Worm (Caenorhabditis elegans) whole organism, dauer: ENCODE results near the gene Y57G11C.52.
"Not testable (repeated sequence)": the region's sequence is repeated elsewhere in the genome, so short reads cannot be mapped to it uniquely, and the experiment has no call there.

Experiments used
- unc-62 ChIP-seq: sonication (generic microtip); optimal IDR thresholded peaks from 2 replicates; lab custom pipeline; 2017; ENCODE audit warnings: missing biosample characterization, missing genetic modification reagents, missing genetic modification characterization

The Y57G11C.52 gene

ce11 chrIV:14853703-14854102 is at the start of gene Y57G11C.52:
Gene Y57G11C.52 (plus strand): TSS chrIV:14854003.
- TF ChIP-seq unc-62 (GFP tag; lab: Kevin White, UChicago): no peak

DNA sequence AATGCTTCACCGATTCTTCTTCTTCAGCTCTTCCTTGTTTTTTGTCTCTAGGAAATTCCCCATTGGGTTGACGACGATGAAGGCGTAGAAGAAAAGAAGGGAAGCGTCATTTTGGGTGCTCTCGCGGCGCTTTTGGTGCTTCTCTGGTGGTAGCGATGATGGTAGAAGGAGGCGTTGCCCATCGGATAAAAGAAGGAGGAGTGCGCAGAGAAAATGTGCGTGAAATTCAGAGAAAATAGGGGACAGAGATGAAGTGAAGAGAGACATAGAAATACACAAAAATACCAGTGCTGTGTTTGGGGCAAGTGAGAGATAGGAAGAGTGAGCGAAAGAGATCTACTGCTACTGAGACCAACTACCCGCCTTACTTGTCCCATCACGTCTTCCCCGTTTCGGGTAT is 46.9 kb upstream of the Y57G11C.52 start, which contains the start of gene oig-5:
TSS of gene oig-5 (plus strand) at position 301 of the 400 bp plus-strand sequence.
- no peak for TF ChIP-seq unc-62 (GFP tag; lab: Kevin White, UChicago)

- TF ChIP-seq unc-62 (GFP tag; lab: Kevin White, UChicago): no peak
Observed at ce11 chrIV:14816288-14816687, 37.5 kb upstream of the Y57G11C.52 start, which contains the start of gene Y57G11C.46. Gene Y57G11C.46 (minus strand): TSS chrIV:14816388.

DNA sequence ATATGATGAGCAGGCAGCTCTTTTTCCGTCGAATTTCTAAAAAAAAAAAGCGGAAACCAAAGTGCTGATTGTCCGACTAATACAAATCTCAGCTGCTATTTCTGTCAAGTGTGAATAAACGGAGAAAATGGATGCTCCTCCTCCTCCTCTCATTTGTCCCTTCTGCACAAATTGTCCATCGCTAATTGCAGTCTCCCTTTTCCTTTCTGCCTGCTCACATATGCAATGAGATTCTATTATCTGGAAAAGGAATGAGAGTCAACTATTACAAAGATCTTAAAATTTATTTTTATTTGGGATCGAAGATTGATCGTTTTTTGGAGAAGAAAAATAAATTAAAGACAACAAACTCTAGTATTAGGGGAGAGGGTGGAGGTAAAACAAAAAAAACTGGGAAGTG is 31.5 kb upstream of the Y57G11C.52 start:
- no peak for TF ChIP-seq unc-62 (GFP tag; lab: Kevin White, UChicago)

DNA sequence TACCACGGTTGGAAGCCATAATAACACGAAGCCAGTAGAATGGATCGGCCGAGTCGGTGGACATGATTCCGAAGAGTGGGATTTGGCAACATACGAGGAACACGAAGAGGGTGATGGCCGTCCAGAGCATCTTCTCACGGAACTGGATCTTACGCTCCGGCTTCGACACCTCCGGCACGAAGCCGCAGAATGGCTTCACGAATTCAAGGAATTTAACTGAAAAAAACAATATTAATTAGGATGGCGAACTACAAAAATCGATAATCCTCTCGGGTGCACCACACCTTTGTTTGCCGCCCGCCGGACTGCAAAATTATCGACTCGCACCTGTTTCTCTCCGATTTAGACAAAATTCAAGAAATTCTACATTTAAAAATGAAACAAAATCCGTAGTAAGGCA is 29.6 kb upstream of the Y57G11C.52 start:
- TF ChIP-seq unc-62 (GFP tag; lab: Kevin White, UChicago): no peak

DNA sequence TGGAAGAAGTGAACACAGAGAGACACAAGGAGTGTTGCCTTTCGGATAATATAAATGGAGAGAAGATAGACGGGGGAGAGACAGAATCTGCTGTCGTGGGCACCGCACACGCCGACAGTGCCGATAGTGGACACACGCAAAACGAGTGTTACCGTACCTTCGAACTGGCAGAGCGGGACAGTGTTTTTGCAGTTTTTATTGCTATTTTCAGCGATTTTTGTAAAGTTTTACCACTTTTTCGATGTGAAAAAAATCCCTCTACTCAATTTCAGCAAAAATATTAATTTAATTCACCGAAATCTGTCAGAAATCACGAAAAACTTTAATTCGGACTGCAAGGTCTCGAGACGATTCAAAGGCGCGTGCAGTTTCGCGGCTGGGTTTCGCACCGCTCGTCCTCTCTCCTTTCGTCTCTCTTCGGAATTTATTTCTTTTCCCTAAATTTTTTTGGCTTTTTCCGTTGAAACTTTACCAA is 28.9 kb upstream of the Y57G11C.52 start, which contains the start of gene sec-61.A:
TSS of gene sec-61.A (minus strand) at position 387 of the 475 bp plus-strand sequence.
- no peak for TF ChIP-seq unc-62 (GFP tag; lab: Kevin White, UChicago)

ce11 chrIV:14825379-14825778 is 28.4 kb upstream of the Y57G11C.52 start, which contains the start of gene rps-18:
Gene rps-18 (plus strand): TSS chrIV:14825679.
- no peak for TF ChIP-seq unc-62 (GFP tag; lab: Kevin White, UChicago)

ce11 chrIV:14826151-14826757 is 27.5 kb upstream of the Y57G11C.52 start:
- no peak for TF ChIP-seq unc-62 (GFP tag; lab: Kevin White, UChicago)

- no peak for TF ChIP-seq unc-62 (GFP tag; lab: Kevin White, UChicago)
Observed at ce11 chrIV:14828218-14828617, 25.6 kb upstream of the Y57G11C.52 start.

DNA sequence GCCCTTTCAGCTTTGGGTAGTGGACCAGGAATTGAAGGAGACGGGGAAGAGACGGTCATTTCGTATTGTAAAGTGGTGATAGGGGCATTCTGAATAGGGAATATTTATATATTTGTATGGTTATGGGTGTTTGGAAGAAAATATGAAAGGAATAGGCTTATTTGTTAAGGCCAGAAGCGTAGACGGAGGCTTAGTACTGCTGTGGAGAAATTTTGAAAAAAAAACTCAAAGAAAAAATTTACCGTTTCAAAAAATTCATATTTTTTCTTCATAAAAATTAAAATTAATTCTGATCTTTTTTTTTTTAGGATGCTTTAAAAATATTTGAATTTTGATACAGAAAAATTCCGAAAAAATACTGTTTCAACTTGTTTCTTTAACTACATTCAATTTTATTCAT is 24.8 kb upstream of the Y57G11C.52 start, which contains the start of gene hhat-2:
TSS of gene hhat-2 (minus strand) at position 101 of the 400 bp plus-strand sequence.
- TF ChIP-seq unc-62 (GFP tag; lab: Kevin White, UChicago): no peak

DNA sequence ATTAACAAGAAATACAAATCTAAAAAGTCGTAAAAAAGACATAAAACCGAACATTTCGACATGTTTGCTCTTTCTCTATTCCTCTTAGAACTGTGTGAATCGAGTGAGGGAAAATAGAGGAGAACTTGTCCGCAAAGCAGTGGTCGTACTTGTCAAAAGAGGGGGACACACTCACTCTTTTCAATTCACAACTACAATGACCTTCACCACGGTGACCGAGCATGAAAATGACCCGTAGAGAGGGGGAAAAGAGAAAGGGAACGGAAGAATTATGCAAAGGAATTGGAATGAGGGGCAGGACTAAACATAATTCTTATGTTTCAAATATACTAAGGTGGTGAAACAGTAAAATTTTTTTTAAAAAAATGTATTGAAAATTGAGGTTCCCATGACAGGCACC is 20.3 kb upstream of the Y57G11C.52 start:
- no peak for TF ChIP-seq unc-62 (GFP tag; lab: Kevin White, UChicago)

DNA sequence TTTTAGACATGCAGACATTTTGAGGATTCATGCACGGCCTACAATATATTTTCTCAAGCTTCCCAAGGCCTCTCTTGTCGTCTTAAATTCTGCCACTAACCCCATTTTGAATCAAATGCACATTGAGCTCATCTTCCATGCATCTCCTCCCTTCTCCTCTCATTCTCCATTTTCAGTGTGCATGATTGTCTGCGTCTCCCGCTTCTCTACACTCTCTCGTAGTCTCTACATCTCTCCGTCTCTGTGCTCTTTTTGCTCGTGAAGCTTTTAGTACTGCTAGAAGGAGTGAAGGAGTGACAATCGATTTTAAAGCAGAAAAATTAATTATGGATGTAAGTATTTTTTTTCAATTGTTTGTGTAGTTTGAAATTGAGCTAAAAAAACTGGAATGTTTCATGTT is 16.9 kb upstream of the Y57G11C.52 start, which contains the start of gene Y57G11C.22:
TSS of gene Y57G11C.22 (plus strand) at position 327 of the 400 bp plus-strand sequence.
- TF ChIP-seq unc-62 (GFP tag; lab: Kevin White, UChicago): no peak

DNA sequence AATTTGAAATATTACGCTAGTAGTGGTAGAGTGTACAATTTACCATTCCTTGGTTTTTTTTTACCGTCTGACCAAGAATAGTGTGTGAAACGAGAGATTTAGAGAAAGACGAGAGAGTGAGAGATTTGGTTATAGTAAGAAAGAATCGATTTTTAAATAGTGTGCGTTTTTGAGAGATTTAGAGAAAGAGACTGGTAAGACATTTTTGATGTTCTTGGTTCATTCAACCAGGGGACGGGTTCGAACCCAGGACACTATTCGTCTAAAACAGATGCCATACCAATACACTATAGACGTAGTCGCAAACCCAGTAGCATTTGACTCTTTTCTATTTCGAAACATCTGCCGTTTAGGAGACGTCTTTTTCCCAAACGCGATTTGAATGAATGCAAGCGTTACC is 15.7 kb upstream of the Y57G11C.52 start:
- TF ChIP-seq unc-62 (GFP tag; lab: Kevin White, UChicago): no peak

DNA sequence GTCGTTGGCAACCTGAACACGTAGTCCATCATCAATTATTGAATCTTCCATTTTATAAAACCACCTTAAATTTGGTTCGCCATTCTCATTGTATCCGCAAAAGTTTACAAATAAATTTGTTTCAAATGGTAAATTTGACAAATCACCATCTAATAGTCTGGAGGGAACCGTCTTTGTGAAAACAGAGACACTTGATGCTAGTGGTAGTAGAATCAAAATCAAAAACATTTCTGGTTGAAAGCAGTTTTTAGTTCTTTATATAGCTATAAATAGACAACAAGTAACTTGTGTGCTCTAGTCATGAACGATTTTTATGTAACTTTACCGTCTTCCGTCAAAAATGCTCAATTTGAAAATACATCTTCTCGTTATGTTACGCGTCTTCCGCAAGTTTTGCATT is 10.7 kb upstream of the Y57G11C.52 start, which contains the start of gene Y57G11C.20:
TSS of gene Y57G11C.20 (plus strand) at position 301 of the 400 bp plus-strand sequence.
- not testable (repeated sequence) for TF ChIP-seq unc-62 (GFP tag; lab: Kevin White, UChicago)

- TF ChIP-seq unc-62 (GFP tag; lab: Kevin White, UChicago): no peak
Observed at ce11 chrIV:14861691-14862090, 7.9 kb downstream of the Y57G11C.52 start, which contains the start of gene Y57G11C.23. Gene Y57G11C.23 (minus strand): TSS chrIV:14861791.

DNA sequence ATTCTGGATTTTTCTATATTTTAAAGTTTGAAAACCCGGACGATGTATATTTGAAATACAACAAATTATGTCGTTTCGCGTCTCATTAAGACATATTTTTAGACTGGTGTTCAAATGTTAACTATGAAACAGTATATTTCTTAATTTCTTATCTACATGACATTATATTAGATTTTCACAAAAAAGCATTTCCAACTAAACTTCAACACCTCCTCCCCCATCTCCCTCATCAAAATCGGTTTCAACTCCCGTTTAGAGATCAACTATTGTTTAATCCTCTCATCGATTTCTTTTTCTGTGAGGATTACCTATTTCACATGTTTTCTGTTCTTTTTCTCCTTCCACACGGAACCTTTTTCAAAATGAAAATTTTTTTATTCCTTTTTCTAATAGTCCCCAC is 8.3 kb downstream of the Y57G11C.52 start, which contains the start of gene Y57G11C.38:
TSS of gene Y57G11C.38 (plus strand) at position 301 of the 400 bp plus-strand sequence.
- TF ChIP-seq unc-62 (GFP tag; lab: Kevin White, UChicago): no peak
